Worm (Caenorhabditis elegans) whole organism, L3 larva: ENCODE results near the gene nhr-147.

Experiments used
- R02D3.7 ChIP-seq: fragments of 150-350 bp; optimal IDR thresholded peaks from 2 replicates; lab custom pipeline; 2014; ENCODE audit warnings: missing biosample characterization, missing genetic modification characterization
- ZK546.5 ChIP-seq: sonication (generic microtip); optimal IDR thresholded peaks from 2 replicates; lab custom pipeline; 2017; ENCODE audit warnings: missing biosample characterization, missing genetic modification characterization
- ama-1 ChIP-seq: fragments of 150-350 bp; optimal IDR thresholded peaks from 2 replicates; lab custom pipeline; 2018
- ceh-28 ChIP-seq: fragments of 150-350 bp; optimal IDR thresholded peaks from 2 replicates; lab custom pipeline; 2014; ENCODE audit warnings: missing biosample characterization, missing genetic modification reagents, missing genetic modification characterization
- ceh-82 ChIP-seq: fragments of 150-350 bp; optimal IDR thresholded peaks from 2 replicates; lab custom pipeline; 2014; ENCODE audit warnings: missing biosample characterization, missing genetic modification characterization
- ceh-9 ChIP-seq: sonication (generic microtip); optimal IDR thresholded peaks from 2 replicates; lab custom pipeline; 2018; ENCODE audit warnings: missing biosample characterization, missing genetic modification characterization
- daf-12 ChIP-seq: fragments of 150-350 bp; optimal IDR thresholded peaks from 2 replicates; lab custom pipeline; 2014; ENCODE audit warnings: missing biosample characterization, missing genetic modification reagents, missing genetic modification characterization
- egl-27 ChIP-seq: sonication (generic microtip); optimal IDR thresholded peaks from 4 replicates; lab custom pipeline; 2017; ENCODE audit warnings: missing biosample characterization, missing genetic modification reagents, missing genetic modification characterization
- elt-2 ChIP-seq: sonication (generic microtip); optimal IDR thresholded peaks from 2 replicates; lab custom pipeline; 2016; ENCODE audit warnings: missing genetic modification reagents, mild to moderate bottlenecking, missing genetic modification characterization, missing compliant biosample characterization
- elt-3 ChIP-seq, 3 experiments: fragments of 150-350 bp in 1 of 3; sonication (generic microtip) in 2 of 3; optimal IDR thresholded peaks; 2 replicates in 2 of 3; 4 replicates in 1 of 3; lab custom pipeline; 2014 to 2017; ENCODE audit warnings: missing biosample characterization in 3 of 3, missing genetic modification characterization in 3 of 3
- eor-1 ChIP-seq, 2 experiments: fragments of 150-350 bp; optimal IDR thresholded peaks; 2 replicates each; lab custom pipeline; 2014 to 2018; ENCODE audit warnings: missing biosample characterization in 2 of 2, missing genetic modification characterization in 2 of 2
- fkh-2 ChIP-seq: fragments of 150-350 bp; optimal IDR thresholded peaks from 2 replicates; lab custom pipeline; 2014; ENCODE audit warnings: missing biosample characterization, missing genetic modification reagents, missing genetic modification characterization
- fos-1 ChIP-seq: fragments of 150-350 bp; optimal IDR thresholded peaks from 2 replicates; lab custom pipeline; 2014; ENCODE audit warnings: missing biosample characterization, missing genetic modification characterization
- hmg-11 ChIP-seq: sonication (generic microtip); optimal IDR thresholded peaks from 2 replicates; lab custom pipeline; 2016; ENCODE audit warnings: missing genetic modification characterization, missing compliant biosample characterization
- lin-15B ChIP-seq: fragments of 150-350 bp; optimal IDR thresholded peaks from 2 replicates; lab custom pipeline; 2014; ENCODE audit warnings: missing biosample characterization, missing genetic modification characterization
- mdl-1 ChIP-seq: fragments of 150-350 bp; optimal IDR thresholded peaks from 2 replicates; lab custom pipeline; 2014; ENCODE audit warnings: missing biosample characterization, missing genetic modification characterization
- mml-1 ChIP-seq: fragments of 150-350 bp; sonication (generic microtip); optimal IDR thresholded peaks from 3 replicates; lab custom pipeline; 2014; ENCODE audit warnings: missing biosample characterization, missing genetic modification characterization
- nhr-12 ChIP-seq: fragments of 150-350 bp; optimal IDR thresholded peaks from 2 replicates; lab custom pipeline; 2014; ENCODE audit warnings: missing biosample characterization, missing genetic modification characterization
- nhr-23 ChIP-seq: fragments of 150-350 bp; optimal IDR thresholded peaks from 2 replicates; lab custom pipeline; 2014; ENCODE audit warnings: missing biosample characterization, missing genetic modification reagents, missing genetic modification characterization
- nhr-28 ChIP-seq: fragments of 150-350 bp; optimal IDR thresholded peaks from 2 replicates; lab custom pipeline; 2014; ENCODE audit warnings: missing biosample characterization, missing genetic modification characterization
- nhr-43 ChIP-seq: sonication (generic microtip); optimal IDR thresholded peaks from 2 replicates; lab custom pipeline; 2016; ENCODE audit warnings: mild to moderate bottlenecking, missing genetic modification characterization, missing compliant biosample characterization; ENCODE audit not compliant: poor library complexity, severe bottlenecking
- nhr-67 ChIP-seq: fragments of 150-350 bp; optimal IDR thresholded peaks from 2 replicates; lab custom pipeline; 2014; ENCODE audit warnings: missing biosample characterization, missing genetic modification characterization
- nhr-76 ChIP-seq: fragments of 150-350 bp; sonication (generic microtip); optimal IDR thresholded peaks from 5 replicates; lab custom pipeline; 2014; ENCODE audit warnings: missing biosample characterization, missing genetic modification characterization
- nhr-77 ChIP-seq: fragments of 150-350 bp; optimal IDR thresholded peaks from 2 replicates; lab custom pipeline; 2014; ENCODE audit warnings: missing biosample characterization, missing genetic modification characterization
- pha-4 ChIP-seq: fragments of 150-350 bp; optimal IDR thresholded peaks from 2 replicates; lab custom pipeline; 2014; ENCODE audit warnings: missing biosample characterization, missing genetic modification reagents, missing genetic modification characterization
- pqm-1 ChIP-seq: fragments of 150-350 bp; optimal IDR thresholded peaks from 2 replicates; lab custom pipeline; 2017; ENCODE audit warnings: missing biosample characterization, missing genetic modification characterization, inconsistent platforms
- sea-2 ChIP-seq: fragments of 150-350 bp; sonication (generic microtip); optimal IDR thresholded peaks from 4 replicates; lab custom pipeline; 2014; ENCODE audit warnings: missing biosample characterization, missing genetic modification reagents, missing genetic modification characterization
- skn-1 ChIP-seq: fragments of 150-350 bp; optimal IDR thresholded peaks from 2 replicates; lab custom pipeline; 2014; ENCODE audit warnings: missing biosample characterization, missing genetic modification characterization
- snpc-4 ChIP-seq: fragments of 150-350 bp; optimal IDR thresholded peaks from 2 replicates; lab custom pipeline; 2014; ENCODE audit warnings: missing biosample characterization, missing genetic modification characterization
- tbx-2 ChIP-seq: sonication (generic microtip); optimal IDR thresholded peaks from 2 replicates; lab custom pipeline; 2016; ENCODE audit warnings: mild to moderate bottlenecking, missing genetic modification characterization, missing compliant biosample characterization
- unc-39 ChIP-seq: sonication (generic microtip); optimal IDR thresholded peaks from 4 replicates; lab custom pipeline; 2017; ENCODE audit warnings: missing biosample characterization, missing genetic modification characterization
- unc-62 ChIP-seq: fragments of 150-350 bp; sonication (generic microtip); optimal IDR thresholded peaks from 4 replicates; lab custom pipeline; 2014; ENCODE audit warnings: missing biosample characterization, missing genetic modification reagents, missing genetic modification characterization
- ztf-11 ChIP-seq: fragments of 150-350 bp; optimal IDR thresholded peaks from 2 replicates; lab custom pipeline; 2014; ENCODE audit warnings: missing biosample characterization, missing genetic modification characterization

Gene nhr-147

ce11 chrV:7320909-7321308 lies 24.7 kb upstream of the nhr-147 start, which contains the start of gene lmd-4:
lmd-4 (minus strand) TSS chrV:7321009.
- TF ChIP-seq ceh-9 (tag; lab: Kevin White, UChicago) (no peak), pha-4 (tag; lab: Kevin White, UChicago) (no peak), unc-62 (GFP tag; lab: Kevin White, UChicago) (no peak), nhr-67 (tag; lab: Kevin White, UChicago) (no peak), tbx-2 (tag; lab: Kevin White, UChicago) (no peak), skn-1 (tag; lab: Kevin White, UChicago) (no peak), nhr-28 (tag; lab: Kevin White, UChicago) (no peak), nhr-76 (tag; lab: Kevin White, UChicago) (no peak), ama-1 (no peak), ceh-28 (tag; lab: Kevin White, UChicago) (no peak), unc-39 (no peak), ceh-82 (no peak), nhr-43 (tag; lab: Kevin White, UChicago) (no peak), sea-2 (GFP tag; lab: Kevin White, UChicago) (no peak), daf-12 (tag; lab: Kevin White, UChicago) (no peak), lin-15B (no peak), nhr-23 (tag; lab: Kevin White, UChicago) (no peak)

- TF ChIP-seq egl-27: no peak
- TF ChIP-seq, all 47 proteins: peak for 0
These were observed 23.7 kb upstream of the nhr-147 start, which contains the start of gene F10G2.10 for ce11 chrV:7321915-7322314. F10G2.10 (plus strand) TSS chrV:7322215.

ce11 chrV:7325285-7325684 lies 20.3 kb upstream of the nhr-147 start, which contains the start of gene srx-92:
srx-92 (minus strand) TSS chrV:7325385.
- TF ChIP-seq elt-3 (tag; optimal IDR thresholded peaks at IDR 0.05; lab: Kevin White, UChicago) (no peak), nhr-23 (tag; lab: Kevin White, UChicago) (no peak), fos-1 (tag; lab: Kevin White, UChicago) (no peak), nhr-43 (tag; lab: Kevin White, UChicago) (no peak), pqm-1 (tag; lab: Kevin White, UChicago) (no peak), nhr-67 (tag; lab: Kevin White, UChicago) (no peak), ceh-82 (no peak), ztf-11 (no peak), fkh-2 (tag; lab: Kevin White, UChicago) (no peak), nhr-28 (tag; lab: Kevin White, UChicago) (no peak), mdl-1 (tag; lab: Kevin White, UChicago) (no peak), nhr-12 (tag; lab: Kevin White, UChicago) (no peak), ama-1 (no peak), egl-27 (no peak), mml-1 (tag; lab: Kevin White, UChicago) (no peak), eor-1 (tag; optimal IDR thresholded peaks at IDR 0.05; lab: Kevin White, UChicago) (no peak), ZK546.5 (tag; lab: Kevin White, UChicago) (no peak)

ce11 chrV:7326928-7327327 lies 18.7 kb upstream of the nhr-147 start, which contains the start of gene F10G2.4:
F10G2.4 (plus strand) TSS chrV:7327228.
- TF ChIP-seq R02D3.7 (tag; lab: Kevin White, UChicago) (no peak), sea-2 (GFP tag; lab: Kevin White, UChicago) (no peak), unc-39 (no peak), snpc-4 (tag; lab: Kevin White, UChicago) (no peak), daf-12 (tag; lab: Kevin White, UChicago) (no peak), mml-1 (tag; lab: Kevin White, UChicago) (no peak), unc-62 (GFP tag; lab: Kevin White, UChicago) (no peak), nhr-77 (no peak)

ce11 chrV:7328092-7328491 lies 17.5 kb upstream of the nhr-147 start, which contains the start of gene clec-7:
clec-7 (plus strand) TSS chrV:7328392.
- TF ChIP-seq elt-2 (tag; lab: Kevin White, UChicago): peak; percentile 2
- TF ChIP-seq daf-12 (tag; lab: Kevin White, UChicago): no peak

ce11 chrV:7330868-7331267 lies 14.7 kb upstream of the nhr-147 start, which contains the start of gene F10G2.2:
F10G2.2 (plus strand) TSS chrV:7331168.
- TF ChIP-seq lin-15B (no peak), ceh-82 (no peak), daf-12 (tag; lab: Kevin White, UChicago) (no peak), unc-39 (no peak), R02D3.7 (tag; lab: Kevin White, UChicago) (no peak), mml-1 (tag; lab: Kevin White, UChicago) (no peak), hmg-11 (no peak)
